Worm (Caenorhabditis elegans) whole organism, L1 larva: ENCODE measurements around the gene C32D5.7.

Source experiments
- aly-2 ChIP-seq: fragments of 150-350 bp; optimal IDR thresholded peaks from 2 replicates; lab custom pipeline; 2014; ENCODE audit warnings: missing biosample characterization, missing genetic modification characterization
- ceh-88 ChIP-seq: fragments of 200-800 bp; sonication (Bioruptor generic); IDR thresholded peaks from 2 replicates; pipeline ENCODE4 v1.3.6; 2022; ENCODE audit warnings: missing genetic modification characterization, missing compliant biosample characterization
- egl-27 ChIP-seq, 2 experiments: fragments of 150-350 bp in 1 of 2; sonication (generic microtip); optimal IDR thresholded peaks; 3 replicates each; lab custom pipeline; 2017 to 2018; ENCODE audit warnings: missing biosample characterization in 2 of 2, missing genetic modification characterization in 2 of 2, missing genetic modification reagents in 2 of 2
- fos-1 ChIP-seq: fragments of 150-350 bp; optimal IDR thresholded peaks from 2 replicates; lab custom pipeline; 2014; ENCODE audit warnings: missing biosample characterization, missing genetic modification characterization
- mab-9 ChIP-seq: fragments of 200-800 bp; sonication (Bioruptor generic); IDR thresholded peaks from 2 replicates; pipeline ENCODE4 v1.3.6; 2022; ENCODE audit warnings: missing genetic modification reagents, missing genetic modification characterization, missing compliant biosample characterization
- nhr-12 ChIP-seq: sonication (generic microtip); optimal IDR thresholded peaks from 2 replicates; lab custom pipeline; 2017; ENCODE audit warnings: missing biosample characterization, missing genetic modification characterization
- nhr-77 ChIP-seq: fragments of 150-350 bp; optimal IDR thresholded peaks from 2 replicates; lab custom pipeline; 2014; ENCODE audit warnings: missing biosample characterization, missing genetic modification characterization
- pag-3 ChIP-seq: sonication (generic microtip); optimal IDR thresholded peaks from 2 replicates; lab custom pipeline; 2017; ENCODE audit warnings: missing genetic modification characterization, mild to moderate bottlenecking, missing compliant biosample characterization, antibody characterized with exemption, borderline replicate concordance; ENCODE audit not compliant: insufficient read depth
- sptf-1 ChIP-seq: fragments of 150-350 bp; optimal IDR thresholded peaks from 2 replicates; lab custom pipeline; 2014; ENCODE audit warnings: missing biosample characterization, missing genetic modification characterization
- zag-1 ChIP-seq: fragments of 150-350 bp; optimal IDR thresholded peaks from 2 replicates; lab custom pipeline; 2014; ENCODE audit warnings: missing biosample characterization, missing genetic modification characterization

- TF ChIP-seq zag-1 (tag; lab: Kevin White, UChicago) (no peak), sptf-1 (tag; lab: Kevin White, UChicago) (no peak), pag-3 (no peak), aly-2 (tag; lab: Kevin White, UChicago) (no peak), fos-1 (tag; lab: Kevin White, UChicago) (no peak), nhr-12 (tag; lab: Kevin White, UChicago) (no peak), egl-27 (tag; optimal IDR thresholded peaks at IDR 0.05; lab: Kevin White, UChicago) (no peak), mab-9 (GFP tag; lab: Robert Waterston, UW) (no peak), nhr-77 (no peak), ceh-88 (GFP tag; lab: Robert Waterston, UW) (no peak)
Measured at ce11 chrII:6311888-6312287, 28.0 kb downstream of the C32D5.7 start.
